Fruit fly (Drosophila melanogaster) whole organism, pupa: ENCODE results near the gene Pldn.

ENCODE experiments used
- CG4496 ChIP-seq: fragments of 200-800 bp; sonication (Bioruptor generic); IDR thresholded peaks from 3 replicates; pipeline ENCODE4 v1.3.6; 2022; ENCODE audit warnings: missing biosample characterization, missing genetic modification characterization
- CG9948 ChIP-seq: fragments of 200-800 bp; sonication (Bioruptor generic); optimal IDR thresholded peaks from 2 replicates; lab custom pipeline; 2018; ENCODE audit warnings: missing biosample characterization, mild to moderate bottlenecking, missing genetic modification characterization, moderate library complexity
- Pif1A ChIP-seq: fragments of 200-800 bp; sonication (Bioruptor generic); optimal IDR thresholded peaks from 3 replicates; lab custom pipeline; 2016; ENCODE audit warnings: missing biosample characterization, missing genetic modification characterization

DNA sequence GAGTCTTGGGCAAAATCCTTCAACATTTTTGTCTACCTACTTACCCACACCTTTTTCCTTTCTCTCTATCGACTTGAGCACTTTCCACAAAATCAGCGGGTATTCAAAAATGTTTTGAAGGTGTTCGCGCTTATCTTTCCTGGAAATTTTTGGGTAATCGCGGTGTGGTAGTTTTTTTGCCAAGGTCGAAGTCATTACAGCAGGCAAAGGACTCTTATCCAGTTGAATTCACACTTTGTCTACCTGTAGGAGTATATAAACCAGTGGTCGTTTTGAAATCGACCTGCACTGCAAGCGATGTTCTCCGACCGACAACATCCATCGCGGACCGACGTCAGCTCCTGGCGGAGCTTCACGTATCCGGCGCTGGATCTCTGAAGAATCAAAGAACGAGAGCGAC is 1.7 kb upstream of the Pldn start:
- TF ChIP-seq CG9948 (tag; lab: Kevin White, UChicago) (no peak), CG4496 (GFP tag; lab: Robert Waterston, UW) (no peak), Pif1A (GFP tag; lab: Kevin White, UChicago) (no peak)
